Worm (Caenorhabditis elegans): Measurements from ENCODE around the gene F19B6.10.
A peak's percentile ranks its signal among the peaks of the same experiment; 100 is the strongest.

The F19B6.10 gene

DNA sequence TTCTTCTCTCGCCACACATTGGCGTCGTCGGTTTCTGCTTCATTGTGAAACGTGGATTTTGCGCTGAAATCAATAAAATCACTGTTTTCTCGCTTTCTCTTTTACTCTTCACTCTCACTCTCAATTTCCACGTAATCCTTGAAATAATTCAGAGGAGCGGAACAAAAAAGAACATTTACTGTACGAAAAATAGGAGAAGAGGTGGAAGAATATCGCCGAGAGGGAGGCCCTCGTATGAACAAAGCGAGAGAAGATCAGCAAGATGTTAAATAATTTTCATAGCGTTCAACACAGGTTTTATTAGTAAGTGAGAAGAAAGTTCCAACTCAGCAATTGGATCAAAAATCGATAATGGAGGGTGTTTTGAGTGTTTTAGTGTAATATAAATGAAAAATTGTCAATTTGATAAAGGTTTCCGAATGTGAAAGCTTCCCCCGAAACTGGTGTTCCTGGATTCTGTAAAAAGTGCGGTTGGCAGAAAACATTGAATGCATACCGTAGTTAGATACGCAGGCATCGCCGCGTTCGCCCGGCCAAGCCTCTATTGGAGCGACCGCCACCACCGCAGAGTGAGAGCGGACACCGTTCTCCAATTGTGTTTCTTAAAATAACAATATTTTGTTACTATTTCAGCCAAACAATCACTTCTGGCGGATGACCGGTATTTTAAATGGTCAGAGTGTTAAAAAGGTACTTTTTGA is 24.5 kb downstream of the F19B6.10 start, which contains the start of the genes ccr-4 and ZC518.8:
Gene ccr-4, plus strand, starts transcription at position 151 of the 701 bp plus-strand sequence.
Gene ZC518.8, minus strand, starts transcription at position 517 of the 701 bp plus-strand sequence.
- no peak for TF ChIP-seq rnt-1 (tag; optimal IDR thresholded peaks at IDR 0.05)
- TF ChIP-seq ceh-6 (GFP tag; optimal IDR thresholded peaks at IDR 0.05): no peak
- TF ChIP-seq unc-3 (GFP tag; conservative IDR thresholded peaks at IDR 0.05): no peak
- TF ChIP-seq unc-3 (tag; optimal IDR thresholded peaks at IDR 0.05): no peak
- no peak for TF ChIP-seq gmeb-2 (tag; optimal IDR thresholded peaks at IDR 0.05)
- no peak for TF ChIP-seq C08G9.2 (tag; optimal IDR thresholded peaks at IDR 0.05)
- TF ChIP-seq tbx-2 (tag; optimal IDR thresholded peaks at IDR 0.05): no peak
- TF ChIP-seq ceh-9 (tag; optimal IDR thresholded peaks at IDR 0.05): no peak
- TF ChIP-seq pag-3 (tag; optimal IDR thresholded peaks at IDR 0.05; ENCODE audit: borderline replicate concordance): no peak
- no peak for TF ChIP-seq nfya-1 (tag; optimal IDR thresholded peaks at IDR 0.05)
- TF ChIP-seq K02D7.2 (tag; optimal IDR thresholded peaks at IDR 0.05): no peak
- no peak for TF ChIP-seq ceh-22 (tag; optimal IDR thresholded peaks at IDR 0.05)
- no peak for TF ChIP-seq ztf-16 (tag; optimal IDR thresholded peaks at IDR 0.05)
- no peak for TF ChIP-seq pros-1 (tag; optimal IDR thresholded peaks at IDR 0.05)
- no peak for TF ChIP-seq T23F11.4 (GFP tag; optimal IDR thresholded peaks at IDR 0.05)
- no peak for TF ChIP-seq ceh-34 (tag; optimal IDR thresholded peaks at IDR 0.05)
- TF ChIP-seq fkh-10 (GFP tag; optimal IDR thresholded peaks at IDR 0.05): no peak
- TF ChIP-seq lin-11 (tag; optimal IDR thresholded peaks at IDR 0.05): no peak
- TF ChIP-seq hlh-15 (tag; optimal IDR thresholded peaks at IDR 0.05): no peak

DNA sequence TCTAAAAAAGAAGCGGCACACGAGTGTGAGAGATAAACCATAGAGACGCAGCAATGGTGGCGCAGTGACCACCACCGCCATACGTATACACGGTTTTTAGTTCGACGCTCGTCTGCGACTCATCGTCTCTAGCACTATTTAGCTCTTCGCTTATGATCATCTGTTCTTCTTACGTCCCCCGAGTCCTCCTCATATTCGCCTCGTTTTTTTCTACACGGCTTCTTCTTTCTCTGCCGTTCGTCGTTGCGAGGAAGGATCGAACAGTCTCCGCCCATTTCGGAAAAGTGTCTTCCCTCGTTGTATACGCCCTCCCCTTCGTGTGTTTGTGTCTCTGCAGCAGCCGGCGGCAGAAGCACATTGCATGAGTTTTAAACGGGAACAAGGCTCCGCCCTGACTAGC is 28.0 kb downstream of the F19B6.10 start:
- TF ChIP-seq elt-2 (tag; optimal IDR thresholded peaks at IDR 0.05) (no peak), ttx-3 (tag; optimal IDR thresholded peaks at IDR 0.05) (no peak), hlh-6 (tag; optimal IDR thresholded peaks at IDR 0.05) (peak; percentile 9), C08G9.2 (tag; optimal IDR thresholded peaks at IDR 0.05) (peak; percentile 5), sdc-2 (tag; optimal IDR thresholded peaks at IDR 0.05) (peak; percentile 2)

ce11 chrIV:12366571-12366970 is 29.6 kb downstream of the F19B6.10 start:
- TF ChIP-seq ceh-18 (tag; optimal IDR thresholded peaks at IDR 0.05): no peak
- TF ChIP-seq rnt-1 (tag; optimal IDR thresholded peaks at IDR 0.05): peak; percentile 34

ce11 chrIV:12371340-12371739 is 34.3 kb downstream of the F19B6.10 start:
- TF ChIP-seq che-1 (tag; optimal IDR thresholded peaks at IDR 0.05): no peak
- TF ChIP-seq pha-4 (tag; optimal IDR thresholded peaks at IDR 0.05): no peak
- no peak for TF ChIP-seq nfya-1 (tag; optimal IDR thresholded peaks at IDR 0.05)
- TF ChIP-seq hlh-15 (tag; optimal IDR thresholded peaks at IDR 0.05): no peak
- TF ChIP-seq unc-3 (GFP tag; conservative IDR thresholded peaks at IDR 0.05): no peak
- TF ChIP-seq unc-3 (tag; optimal IDR thresholded peaks at IDR 0.05): no peak
- no peak for TF ChIP-seq ceh-2 (tag; optimal IDR thresholded peaks at IDR 0.05)
- no peak for TF ChIP-seq ref-2 (tag; optimal IDR thresholded peaks at IDR 0.05)
- TF ChIP-seq ceh-22 (tag; optimal IDR thresholded peaks at IDR 0.05): no peak
- TF ChIP-seq unc-42 (tag; optimal IDR thresholded peaks at IDR 0.05): no peak
- no peak for TF ChIP-seq unc-86 (tag; optimal IDR thresholded peaks at IDR 0.05)
- TF ChIP-seq zip-5 (tag; optimal IDR thresholded peaks at IDR 0.05): no peak
- TF ChIP-seq hlh-30 (tag; optimal IDR thresholded peaks at IDR 0.05; ENCODE audit: insufficient read depth): no peak

DNA sequence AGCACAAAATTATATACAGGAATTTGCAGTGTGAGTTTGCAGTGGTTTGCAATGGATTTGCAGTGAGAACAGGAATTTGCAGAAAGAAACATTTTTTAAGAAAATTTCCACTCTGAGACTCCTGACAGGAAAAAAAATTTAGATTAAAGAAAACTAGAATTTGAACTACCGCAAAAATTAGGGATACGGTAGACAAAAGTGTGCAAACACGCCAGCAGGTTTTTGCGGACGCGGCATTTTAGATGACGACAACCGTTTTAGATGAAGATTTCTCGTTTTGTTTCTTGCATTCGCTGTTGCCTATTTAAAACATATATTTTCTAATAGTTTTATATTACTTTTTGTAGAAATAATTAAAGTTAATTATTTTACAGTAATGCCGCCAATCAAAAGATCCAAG is 34.9 kb downstream of the F19B6.10 start, which contains the start of gene wdr-46:
Gene wdr-46, plus strand, starts transcription at position 375 of the 400 bp plus-strand sequence.
- no peak for TF ChIP-seq sox-4 (tag; optimal IDR thresholded peaks at IDR 0.05)
- peak; percentile 43 for TF ChIP-seq unc-42 (tag; optimal IDR thresholded peaks at IDR 0.05)
- no peak for TF ChIP-seq pros-1 (tag; optimal IDR thresholded peaks at IDR 0.05)
- TF ChIP-seq ceh-22 (tag; optimal IDR thresholded peaks at IDR 0.05): no peak
- TF ChIP-seq ceh-45 (GFP tag; IDR thresholded peaks at IDR 0.05): no peak
- no peak for TF ChIP-seq ceh-18 (tag; optimal IDR thresholded peaks at IDR 0.05)
- peak; percentile 42 for TF ChIP-seq pax-1 (tag; optimal IDR thresholded peaks at IDR 0.05)
- TF ChIP-seq pha-4 (tag; optimal IDR thresholded peaks at IDR 0.05): no peak
- peak; percentile 38 for TF ChIP-seq ceh-31 (tag; optimal IDR thresholded peaks at IDR 0.05)
- TF ChIP-seq unc-86 (tag; optimal IDR thresholded peaks at IDR 0.05): no peak
- peak; percentile 9 for TF ChIP-seq K09A11.1 (tag; optimal IDR thresholded peaks at IDR 0.05; ENCODE audit: insufficient read depth)
- TF ChIP-seq C38D4.7 (GFP tag; optimal IDR thresholded peaks at IDR 0.05): no peak
- TF ChIP-seq ceh-30 (tag; optimal IDR thresholded peaks at IDR 0.05): peak; percentile 20
- peak; percentile 38 for TF ChIP-seq unc-55 (GFP tag; optimal IDR thresholded peaks at IDR 0.05)
- no peak for TF ChIP-seq F13H6.1 (tag; optimal IDR thresholded peaks at IDR 0.05)
- peak; percentile 44 for TF ChIP-seq elt-2 (tag; optimal IDR thresholded peaks at IDR 0.05)
- TF ChIP-seq nfya-1 (tag; optimal IDR thresholded peaks at IDR 0.05): peak; percentile 79
- no peak for TF ChIP-seq sox-2 (GFP tag; IDR thresholded peaks at IDR 0.05)
